Worm (Caenorhabditis elegans): Measurements from ENCODE around the gene T12E12.6.

The T12E12.6 gene

ce11 chrIV:5519044-5519443, 54.9 kb downstream of the T12E12.6 start:
- TF ChIP-seq unc-62 (GFP tag; optimal IDR thresholded peaks at IDR 0.05) = no peak
- no peak for TF ChIP-seq ces-1 (GFP tag; optimal IDR thresholded peaks at IDR 0.05)
- TF ChIP-seq lin-13 (tag; optimal IDR thresholded peaks at IDR 0.05) = no peak
- no peak for TF ChIP-seq drap-1 (GFP tag; optimal IDR thresholded peaks at IDR 0.05)
- TF ChIP-seq elt-3 (tag; optimal IDR thresholded peaks at IDR 0.05) = no peak
- no peak for TF ChIP-seq zip-8 (tag; optimal IDR thresholded peaks at IDR 0.05)
- no peak for TF ChIP-seq ceh-83 (GFP tag; optimal IDR thresholded peaks at IDR 0.05)
- TF ChIP-seq cnd-1 (tag; optimal IDR thresholded peaks at IDR 0.05) = no peak
- TF ChIP-seq ztf-11 (tag; optimal IDR thresholded peaks at IDR 0.05) = no peak
- TF ChIP-seq nhr-28 (tag; optimal IDR thresholded peaks at IDR 0.05) = no peak
- no peak for TF ChIP-seq unc-39 (tag; optimal IDR thresholded peaks at IDR 0.05)
- no peak for TF ChIP-seq unc-120 (tag; optimal IDR thresholded peaks at IDR 0.05; ENCODE audit: poor library complexity, severe bottlenecking)
